Fruit fly (Drosophila melanogaster) whole organism, embryonic: Measurements from ENCODE around the gene Jhbp12.

Experiments used
- Adf1 ChIP-seq: fragments of 200-800 bp; sonication (Bioruptor generic); IDR thresholded peaks from 2 replicates; pipeline ENCODE4 v1.3.6; 2022; ENCODE audit warnings: missing biosample characterization, missing genetic modification characterization
- Asciz ChIP-seq: fragments of 200-800 bp; sonication (Bioruptor generic); optimal IDR thresholded peaks from 2 replicates; lab custom pipeline; 2017; ENCODE audit warnings: missing biosample characterization, mild to moderate bottlenecking, missing genetic modification characterization, missing genetic modification reagents
- B-H2 ChIP-seq: fragments of 200-800 bp; sonication (Bioruptor generic); optimal IDR thresholded peaks from 2 replicates; lab custom pipeline; 2018; ENCODE audit warnings: missing biosample characterization, mild to moderate bottlenecking, missing genetic modification characterization
- CG10321 ChIP-seq: fragments of 200-800 bp; sonication (Bioruptor generic); IDR thresholded peaks from 2 replicates; pipeline ENCODE4 v1.3.6; 2022; ENCODE audit warnings: missing biosample characterization, missing genetic modification characterization
- CG12391 ChIP-seq: fragments of 200-800 bp; sonication (Bioruptor generic); optimal IDR thresholded peaks from 3 replicates; lab custom pipeline; 2018; ENCODE audit warnings: missing biosample characterization, mild to moderate bottlenecking, missing genetic modification characterization, moderate library complexity
- CG13296 ChIP-seq: fragments of 200-800 bp; sonication (Bioruptor generic); optimal IDR thresholded peaks from 3 replicates; lab custom pipeline; 2018; ENCODE audit warnings: missing biosample characterization, mild to moderate bottlenecking, missing genetic modification characterization
- CG14014 ChIP-seq: fragments of 200-800 bp; sonication (Bioruptor generic); IDR thresholded peaks from 2 replicates; pipeline ENCODE4 v1.3.6; 2022; ENCODE audit warnings: missing biosample characterization, missing genetic modification characterization
- CG17328 ChIP-seq: fragments of 200-800 bp; sonication (Bioruptor generic); IDR thresholded peaks from 2 replicates; pipeline ENCODE4 v1.3.6; 2022; ENCODE audit warnings: missing biosample characterization, missing genetic modification characterization
- CG18476 ChIP-seq: fragments of 200-800 bp; sonication (Bioruptor generic); optimal IDR thresholded peaks from 2 replicates; lab custom pipeline; 2016; ENCODE audit warnings: missing biosample characterization, mild to moderate bottlenecking, missing genetic modification characterization
- CG3065 ChIP-seq: fragments of 200-800 bp; sonication (Bioruptor generic); optimal IDR thresholded peaks from 2 replicates; lab custom pipeline; 2016; ENCODE audit warnings: missing biosample characterization, missing genetic modification characterization
- CG34376 ChIP-seq: fragments of 200-800 bp; sonication (Bioruptor generic); optimal IDR thresholded peaks from 2 replicates; lab custom pipeline; 2018; ENCODE audit warnings: missing biosample characterization, mild to moderate bottlenecking, missing genetic modification characterization
- CG4282 ChIP-seq: fragments of 200-800 bp; sonication (Bioruptor generic); optimal IDR thresholded peaks from 2 replicates; lab custom pipeline; 2016; ENCODE audit warnings: missing biosample characterization, missing genetic modification characterization
- CG4424 ChIP-seq: fragments of 200-800 bp; sonication (Bioruptor generic); optimal IDR thresholded peaks from 3 replicates; lab custom pipeline; 2016; ENCODE audit warnings: missing biosample characterization, missing genetic modification characterization
- CG4854 ChIP-seq: fragments of 200-800 bp; sonication (Bioruptor generic); optimal IDR thresholded peaks from 2 replicates; lab custom pipeline; 2016; ENCODE audit warnings: missing biosample characterization, missing genetic modification characterization, inconsistent platforms
- CG6175 ChIP-seq: fragments of 200-800 bp; sonication (Bioruptor generic); IDR thresholded peaks from 3 replicates; pipeline ENCODE4 v1.3.6; 2022; ENCODE audit warnings: missing biosample characterization, missing genetic modification characterization
- CG6683 ChIP-seq: fragments of 200-800 bp; sonication (Bioruptor generic); optimal IDR thresholded peaks from 2 replicates; lab custom pipeline; 2017; ENCODE audit warnings: missing biosample characterization, mild to moderate bottlenecking, missing genetic modification characterization, missing genetic modification reagents
- CG7963 ChIP-seq: fragments of 200-800 bp; sonication (Bioruptor generic); IDR thresholded peaks from 3 replicates; pipeline ENCODE4 v1.3.6; 2022; ENCODE audit warnings: missing biosample characterization, missing genetic modification characterization; ENCODE audit not compliant: partially characterized antibody
- CG9727 ChIP-seq: fragments of 200-800 bp; sonication (Bioruptor generic); optimal IDR thresholded peaks from 3 replicates; lab custom pipeline; 2017; ENCODE audit warnings: missing biosample characterization, mild to moderate bottlenecking, missing genetic modification characterization
- CG9932 ChIP-seq: fragments of 200-800 bp; sonication (Bioruptor generic); IDR thresholded peaks from 2 replicates; pipeline ENCODE4 v1.3.6; 2022; ENCODE audit warnings: missing biosample characterization, missing genetic modification characterization
- Dll ChIP-seq: fragments of 200-800 bp; sonication (Bioruptor generic); IDR thresholded peaks from 4 replicates; pipeline ENCODE4 v1.3.6; 2022; ENCODE audit warnings: missing biosample characterization, missing genetic modification characterization; ENCODE audit not compliant: partially characterized antibody
- Dp ChIP-seq: fragments of 200-800 bp; sonication (Bioruptor generic); optimal IDR thresholded peaks from 2 replicates; lab custom pipeline; 2018; ENCODE audit warnings: missing biosample characterization, mild to moderate bottlenecking, missing genetic modification characterization, moderate library complexity
- Dref ChIP-seq: fragments of 200-800 bp; sonication (Bioruptor generic); IDR thresholded peaks from 2 replicates; pipeline ENCODE4 v1.3.6; 2022; ENCODE audit warnings: missing biosample characterization, missing genetic modification characterization
- H15 ChIP-seq: fragments of 200-800 bp; sonication (Bioruptor generic); IDR thresholded peaks from 3 replicates; pipeline ENCODE4 v1.3.6; 2022; ENCODE audit warnings: missing biosample characterization, missing genetic modification characterization
- Hr3 ChIP-seq: fragments of 200-800 bp; sonication (Bioruptor generic); optimal IDR thresholded peaks from 3 replicates; lab custom pipeline; 2016; ENCODE audit warnings: missing biosample characterization, missing genetic modification characterization
- Hr51 ChIP-seq, 2 experiments: fragments of 200-800 bp; sonication (Bioruptor generic); optimal IDR thresholded peaks; 2 replicates in 1 of 2; 3 replicates in 1 of 2; lab custom pipeline; 2016 to 2018; ENCODE audit warnings: missing biosample characterization in 2 of 2, missing genetic modification characterization in 2 of 2, mild to moderate bottlenecking in 1 of 2, moderate library complexity in 1 of 2
- MESR4 ChIP-seq: fragments of 200-800 bp; sonication (Bioruptor generic); optimal IDR thresholded peaks from 2 replicates; lab custom pipeline; 2018; ENCODE audit warnings: missing biosample characterization, mild to moderate bottlenecking, missing genetic modification characterization, moderate library complexity
- Mad ChIP-seq: fragments of 200-800 bp; sonication (Bioruptor generic); optimal IDR thresholded peaks from 2 replicates; lab custom pipeline; 2016; ENCODE audit warnings: missing biosample characterization, missing genetic modification characterization
- Med ChIP-seq: fragments of 200-800 bp; sonication (Bioruptor generic); peaks from one replicate; lab custom pipeline; 2016; ENCODE audit warnings: missing biosample characterization, missing genetic modification characterization, mild to moderate bottlenecking, inconsistent platforms, moderate library complexity
- NC2α ChIP-seq: fragments of 200-800 bp; sonication (Bioruptor generic); optimal IDR thresholded peaks from 2 replicates; lab custom pipeline; 2016; ENCODE audit warnings: missing biosample characterization, missing genetic modification characterization
- Side ChIP-seq: fragments of 200-800 bp; sonication (Bioruptor generic); optimal IDR thresholded peaks from 2 replicates; lab custom pipeline; 2016; ENCODE audit warnings: missing biosample characterization, missing genetic modification characterization
- Tbp ChIP-seq: fragments of >200 bp; optimal IDR thresholded peaks from 2 replicates; lab custom pipeline; 2018; ENCODE audit warnings: missing biosample characterization, missing genetic modification characterization
- Xbp1 ChIP-seq: fragments of 200-800 bp; sonication (Bioruptor generic); optimal IDR thresholded peaks from 3 replicates; lab custom pipeline; 2016; ENCODE audit warnings: missing biosample characterization, mild to moderate bottlenecking, missing genetic modification characterization
- ase ChIP-seq: fragments of 200-800 bp; sonication (Bioruptor generic); IDR thresholded peaks from 3 replicates; pipeline ENCODE4 v1.3.6; 2022; ENCODE audit warnings: missing biosample characterization, missing genetic modification characterization
- bbx ChIP-seq: fragments of 200-800 bp; sonication (Bioruptor generic); IDR thresholded peaks from 2 replicates; pipeline ENCODE4 v1.3.6; 2022; ENCODE audit warnings: missing biosample characterization, missing genetic modification characterization; ENCODE audit not compliant: partially characterized antibody
- bowl ChIP-seq: fragments of 200-800 bp; sonication (Bioruptor generic); IDR thresholded peaks from 2 replicates; pipeline ENCODE4 v1.3.6; 2022; ENCODE audit warnings: missing biosample characterization, missing genetic modification characterization
- fu2 ChIP-seq: fragments of 200-800 bp; sonication (Bioruptor generic); optimal IDR thresholded peaks from 2 replicates; lab custom pipeline; 2016; ENCODE audit warnings: missing biosample characterization, missing genetic modification characterization
- gce ChIP-seq: fragments of 200-800 bp; sonication (Bioruptor generic); IDR thresholded peaks from 3 replicates; pipeline ENCODE4 v1.3.6; 2022; ENCODE audit warnings: missing biosample characterization, missing genetic modification characterization
- gfzf ChIP-seq: fragments of 200-800 bp; sonication (Bioruptor generic); optimal IDR thresholded peaks from 2 replicates; lab custom pipeline; 2016; ENCODE audit warnings: missing biosample characterization, mild to moderate bottlenecking, missing genetic modification characterization, moderate library complexity
- hbn ChIP-seq: fragments of 200-800 bp; sonication (Bioruptor generic); IDR thresholded peaks from 2 replicates; pipeline ENCODE4 v1.3.6; 2022; ENCODE audit warnings: missing biosample characterization, missing genetic modification characterization; ENCODE audit not compliant: partially characterized antibody
- hth ChIP-seq: fragments of >200 bp; optimal IDR thresholded peaks from 2 replicates; lab custom pipeline; 2017; ENCODE audit warnings: inconsistent platforms
- ind ChIP-seq: fragments of 200-800 bp; sonication (Bioruptor generic); optimal IDR thresholded peaks from 3 replicates; lab custom pipeline; 2016; ENCODE audit warnings: missing biosample characterization, missing genetic modification characterization
- mld ChIP-seq: fragments of 200-800 bp; sonication (Bioruptor generic); IDR thresholded peaks from 3 replicates; pipeline ENCODE4 v1.3.6; 2022; ENCODE audit warnings: missing biosample characterization, missing genetic modification characterization; ENCODE audit not compliant: partially characterized antibody
- nmo ChIP-seq: fragments of 200-800 bp; sonication (Bioruptor generic); optimal IDR thresholded peaks from 2 replicates; lab custom pipeline; 2018; ENCODE audit warnings: missing biosample characterization, mild to moderate bottlenecking, missing genetic modification characterization, moderate library complexity
- ro ChIP-seq: fragments of 200-800 bp; sonication (Bioruptor generic); IDR thresholded peaks from 2 replicates; pipeline ENCODE4 v1.3.6; 2022; ENCODE audit warnings: missing biosample characterization, missing genetic modification characterization
- schlank ChIP-seq: fragments of 200-800 bp; sonication (Bioruptor generic); optimal IDR thresholded peaks from 2 replicates; lab custom pipeline; 2018; ENCODE audit warnings: missing biosample characterization, mild to moderate bottlenecking, missing genetic modification characterization
- sens ChIP-seq: fragments of 200-800 bp; sonication (Bioruptor generic); peaks from one replicate; lab custom pipeline; 2016; ENCODE audit warnings: missing biosample characterization, missing genetic modification characterization
- sna ChIP-seq: fragments of 200-800 bp; sonication (Bioruptor generic); IDR thresholded peaks from 2 replicates; pipeline ENCODE4 v1.3.6; 2022; ENCODE audit warnings: missing biosample characterization, missing genetic modification characterization; ENCODE audit not compliant: partially characterized antibody
- sug ChIP-seq: fragments of 200-800 bp; optimal IDR thresholded peaks from 2 replicates; lab custom pipeline; 2019; ENCODE audit warnings: missing biosample characterization, mild to moderate bottlenecking, missing genetic modification characterization, moderate library complexity
- tna ChIP-seq: fragments of 200-800 bp; sonication (Bioruptor generic); IDR thresholded peaks from 2 replicates; pipeline ENCODE4 v1.3.6; 2022; ENCODE audit warnings: missing biosample characterization, missing genetic modification characterization; ENCODE audit not compliant: partially characterized antibody
- unpg ChIP-seq: fragments of 200-800 bp; sonication (Bioruptor generic); optimal IDR thresholded peaks from 3 replicates; lab custom pipeline; 2018; ENCODE audit warnings: missing biosample characterization, mild to moderate bottlenecking, missing genetic modification characterization, moderate library complexity
- wdn ChIP-seq: fragments of 200-800 bp; sonication (Bioruptor generic); IDR thresholded peaks from 2 replicates; pipeline ENCODE4 v1.3.6; 2022; ENCODE audit warnings: missing biosample characterization, missing genetic modification characterization

The Jhbp12 gene

dm6 chr3R:24530328-24530727 lies 5.7 kb downstream of the Jhbp12 start, which contains the start of the genes CG13623 and ana1 (continued):
- no peak for TF ChIP-seq CG18476 (GFP tag; lab: Kevin White, UChicago)
- no peak for TF ChIP-seq CG12391 (tag; lab: Kevin White, UChicago)
- TF ChIP-seq Dp, result peak; percentile 78
- peak; percentile 4 for TF ChIP-seq Hr3 (GFP tag; lab: Kevin White, UChicago)
- no peak for TF ChIP-seq sens (GFP tag; lab: Kevin White, UChicago)
- no peak for TF ChIP-seq CG7963 (GFP tag; lab: Robert Waterston, UW)
- no peak for TF ChIP-seq Hr51 (GFP tag; optimal IDR thresholded peaks at IDR 0.05; lab: Kevin White, UChicago)
- peak; percentile 56 for TF ChIP-seq nmo
- TF ChIP-seq MESR4 (GFP tag; lab: Kevin White, UChicago), result peak; percentile 37
- peak; percentile 77 for TF ChIP-seq Dref (GFP tag; lab: Robert Waterston, UW)
- TF ChIP-seq tna (GFP tag; lab: Robert Waterston, UW), result peak; percentile 21; the same call in 1 of the 2 replicates
- TF ChIP-seq Med (GFP tag; lab: Kevin White, UChicago), result peak; percentile 55
- TF ChIP-seq hth, result no peak
- TF ChIP-seq B-H2, result no peak
- no peak for TF ChIP-seq CG4424 (GFP tag; lab: Kevin White, UChicago)
- TF ChIP-seq CG14014 (GFP tag; lab: Robert Waterston, UW), result no peak
- no peak for TF ChIP-seq wdn
- no peak for TF ChIP-seq mld
- no peak for TF ChIP-seq ro
- TF ChIP-seq fu2, result no peak
- TF ChIP-seq Adf1 (GFP tag; lab: Robert Waterston, UW), result no peak
- no peak for TF ChIP-seq CG6175 (GFP tag; lab: Robert Waterston, UW)
- no peak for TF ChIP-seq Mad (GFP tag; lab: Kevin White, UChicago)
- TF ChIP-seq CG9727 (GFP tag; lab: Kevin White, UChicago), result no peak
- TF ChIP-seq bowl (GFP tag; lab: Robert Waterston, UW), result no peak
- no peak for TF ChIP-seq gce (GFP tag; lab: Robert Waterston, UW)
- no peak for TF ChIP-seq CG4854 (GFP tag; lab: Kevin White, UChicago)
- TF ChIP-seq Side (GFP tag; lab: Kevin White, UChicago), result no peak
- no peak for TF ChIP-seq ind
- TF ChIP-seq CG6683 (GFP tag; lab: Kevin White, UChicago), result no peak
- TF ChIP-seq unpg (GFP tag; lab: Kevin White, UChicago), result no peak
- peak; percentile 40; the same call in 1 of the 2 replicates for TF ChIP-seq bbx
- TF ChIP-seq CG34376, result no peak
- TF ChIP-seq CG3065 (GFP tag; lab: Kevin White, UChicago), result no peak
- no peak for TF ChIP-seq CG10321 (GFP tag; lab: Robert Waterston, UW)
- no peak for TF ChIP-seq H15 (GFP tag; lab: Robert Waterston, UW)
- TF ChIP-seq sna (GFP tag; lab: Robert Waterston, UW), result peak; percentile 49; the same call in 1 of the 2 replicates
- no peak for TF ChIP-seq NC2α (GFP tag; lab: Kevin White, UChicago)
- TF ChIP-seq hbn (GFP tag; lab: Robert Waterston, UW), result peak; percentile 44; the same call in 1 of the 2 replicates
- no peak for TF ChIP-seq CG4282 (GFP tag; lab: Kevin White, UChicago)
- peak; percentile 73; the same call in 3 of the 4 replicates for TF ChIP-seq Dll
- TF ChIP-seq CG17328 (GFP tag; lab: Robert Waterston, UW), result no peak
- TF ChIP-seq Xbp1 (GFP tag; lab: Kevin White, UChicago), result no peak
- peak; percentile 87 for TF ChIP-seq gfzf (GFP tag; lab: Kevin White, UChicago)
- no peak for TF ChIP-seq schlank (tag; lab: Kevin White, UChicago)
- no peak for TF ChIP-seq CG13296 (GFP tag; lab: Kevin White, UChicago)
- no peak for TF ChIP-seq sug (tag; lab: Kevin White, UChicago)
- no peak for TF ChIP-seq ase
- no peak for TF ChIP-seq Tbp
- TF ChIP-seq CG9932 (GFP tag; lab: Robert Waterston, UW), result no peak
- TF ChIP-seq Asciz, result no peak
